Fruit fly (Drosophila melanogaster) whole organism, prepupa: ENCODE measurements around the gene LManII.

Source experiments
- CG10631 ChIP-seq: fragments of 200-800 bp; sonication (Bioruptor generic); optimal IDR thresholded peaks from 2 replicates; lab custom pipeline; 2016; ENCODE audit warnings: missing biosample characterization, missing genetic modification characterization
- CG10669 ChIP-seq: fragments of 200-800 bp; sonication (Bioruptor generic); optimal IDR thresholded peaks from 3 replicates; lab custom pipeline; 2018; ENCODE audit warnings: missing biosample characterization, mild to moderate bottlenecking, missing genetic modification characterization, moderate library complexity
- CG11294 ChIP-seq: fragments of 200-800 bp; sonication (Bioruptor generic); IDR thresholded peaks from 2 replicates; pipeline ENCODE4 v1.3.6; 2022; ENCODE audit warnings: missing biosample characterization, missing genetic modification characterization
- CG11762 ChIP-seq: fragments of 200-800 bp; sonication (Bioruptor generic); optimal IDR thresholded peaks from 3 replicates; lab custom pipeline; 2016; ENCODE audit warnings: missing biosample characterization, missing genetic modification characterization; ENCODE audit not compliant: insufficient read depth
- CG11902 ChIP-seq: fragments of 200-800 bp; sonication (Bioruptor generic); optimal IDR thresholded peaks from 3 replicates; lab custom pipeline; 2016; ENCODE audit warnings: missing biosample characterization, missing genetic modification characterization
- CG15336 ChIP-seq: fragments of 200-800 bp; sonication (Bioruptor generic); IDR thresholded peaks from 2 replicates; pipeline ENCODE4 v1.3.6; 2022; ENCODE audit warnings: missing biosample characterization, missing genetic modification characterization
- CG1621 ChIP-seq: fragments of 200-800 bp; sonication (Bioruptor generic); optimal IDR thresholded peaks from 3 replicates; lab custom pipeline; 2018; ENCODE audit warnings: missing biosample characterization, mild to moderate bottlenecking, missing genetic modification characterization
- CG16779 ChIP-seq: fragments of 200-800 bp; sonication (Bioruptor generic); optimal IDR thresholded peaks from 3 replicates; lab custom pipeline; 2017; ENCODE audit warnings: missing biosample characterization, mild to moderate bottlenecking, missing genetic modification characterization
- CG3032 ChIP-seq: fragments of 200-800 bp; optimal IDR thresholded peaks from 2 replicates; lab custom pipeline; 2019; ENCODE audit warnings: missing biosample characterization, mild to moderate bottlenecking, missing genetic modification characterization, moderate library complexity
- CG31627 ChIP-seq: fragments of 200-800 bp; sonication (Bioruptor generic); optimal IDR thresholded peaks from 3 replicates; lab custom pipeline; 2016; ENCODE audit warnings: missing biosample characterization, missing genetic modification characterization
- CG32006 ChIP-seq: fragments of 200-800 bp; sonication (Bioruptor generic); optimal IDR thresholded peaks from 3 replicates; lab custom pipeline; 2017; ENCODE audit warnings: missing biosample characterization, mild to moderate bottlenecking, missing genetic modification characterization
- CG34406 ChIP-seq: fragments of 200-800 bp; sonication (Bioruptor generic); optimal IDR thresholded peaks from 3 replicates; lab custom pipeline; 2016; ENCODE audit warnings: missing biosample characterization, missing genetic modification characterization
- CG4318 ChIP-seq: fragments of 200-800 bp; sonication (Bioruptor generic); optimal IDR thresholded peaks from 3 replicates; lab custom pipeline; 2017; ENCODE audit warnings: missing biosample characterization, mild to moderate bottlenecking, missing genetic modification characterization
- CG6163 ChIP-seq: fragments of 200-800 bp; sonication (Bioruptor generic); IDR thresholded peaks from 3 replicates; pipeline ENCODE4 v1.3.6; 2022; ENCODE audit warnings: missing biosample characterization, missing genetic modification characterization
- CG6276 ChIP-seq: fragments of 200-800 bp; sonication (Bioruptor generic); optimal IDR thresholded peaks from 2 replicates; lab custom pipeline; 2017; ENCODE audit warnings: missing biosample characterization, mild to moderate bottlenecking, missing genetic modification characterization
- CG6792 ChIP-seq: fragments of 200-800 bp; sonication (Bioruptor generic); optimal IDR thresholded peaks from 3 replicates; lab custom pipeline; 2016; ENCODE audit warnings: missing biosample characterization, missing genetic modification characterization
- CG6854 ChIP-seq: fragments of 200-800 bp; sonication (Bioruptor generic); optimal IDR thresholded peaks from 2 replicates; lab custom pipeline; 2017; ENCODE audit warnings: missing biosample characterization, mild to moderate bottlenecking, missing genetic modification characterization
- CG7368 ChIP-seq: fragments of 200-800 bp; sonication (Bioruptor generic); optimal IDR thresholded peaks from 3 replicates; lab custom pipeline; 2016; ENCODE audit warnings: missing biosample characterization, missing genetic modification characterization
- CG8119 ChIP-seq: fragments of 200-800 bp; sonication (Bioruptor generic); IDR thresholded peaks from 3 replicates; pipeline ENCODE4 v1.3.6; 2022; ENCODE audit warnings: missing biosample characterization, missing genetic modification characterization
- CG8319 ChIP-seq: fragments of 200-800 bp; sonication (Bioruptor generic); optimal IDR thresholded peaks from 3 replicates; lab custom pipeline; 2016; ENCODE audit warnings: missing biosample characterization, missing genetic modification characterization
- CG8632 ChIP-seq: fragments of 200-800 bp; sonication (Bioruptor generic); optimal IDR thresholded peaks from 3 replicates; lab custom pipeline; 2016; ENCODE audit warnings: missing biosample characterization, missing genetic modification characterization
- CG9139 ChIP-seq: fragments of 200-800 bp; sonication (Bioruptor generic); optimal IDR thresholded peaks from 3 replicates; lab custom pipeline; 2017; ENCODE audit warnings: missing biosample characterization, mild to moderate bottlenecking, missing genetic modification characterization
- Eip78C ChIP-seq: fragments of 200-800 bp; sonication (Bioruptor generic); peaks from one replicate; lab custom pipeline; 2016; ENCODE audit warnings: missing biosample characterization, missing genetic modification characterization
- Ets21C ChIP-seq: fragments of 200-800 bp; sonication (Bioruptor generic); optimal IDR thresholded peaks from 3 replicates; lab custom pipeline; 2016; ENCODE audit warnings: missing biosample characterization, missing genetic modification characterization
- Ets96B ChIP-seq: fragments of 200-800 bp; optimal IDR thresholded peaks from 2 replicates; lab custom pipeline; 2019; ENCODE audit warnings: missing biosample characterization, mild to moderate bottlenecking, missing genetic modification characterization, moderate library complexity
- Gug ChIP-seq: fragments of 200-800 bp; sonication (Bioruptor generic); IDR thresholded peaks from 2 replicates; pipeline ENCODE4 v1.3.6; 2022; ENCODE audit warnings: missing biosample characterization, missing genetic modification characterization
- Hr4 ChIP-seq: fragments of 200-800 bp; sonication (Bioruptor generic); optimal IDR thresholded peaks from 3 replicates; lab custom pipeline; 2016; ENCODE audit warnings: missing biosample characterization, missing genetic modification characterization
- Lpt ChIP-seq: fragments of 200-800 bp; sonication (Bioruptor generic); optimal IDR thresholded peaks from 3 replicates; lab custom pipeline; 2016; ENCODE audit warnings: missing biosample characterization, missing genetic modification characterization
- Met ChIP-seq: fragments of 200-800 bp; sonication (Bioruptor generic); optimal IDR thresholded peaks from 3 replicates; lab custom pipeline; 2016; ENCODE audit warnings: missing biosample characterization, missing genetic modification characterization
- OdsH ChIP-seq: fragments of 200-800 bp; sonication (Bioruptor generic); optimal IDR thresholded peaks from 3 replicates; lab custom pipeline; 2016; ENCODE audit warnings: missing biosample characterization, missing genetic modification characterization
- Smox ChIP-seq: fragments of 200-800 bp; sonication (Bioruptor generic); optimal IDR thresholded peaks from 3 replicates; lab custom pipeline; 2016; ENCODE audit warnings: missing biosample characterization, missing genetic modification characterization
- Sox102F ChIP-seq: fragments of 200-800 bp; sonication (Bioruptor generic); optimal IDR thresholded peaks from 2 replicates; lab custom pipeline; 2016; ENCODE audit warnings: missing biosample characterization, mild to moderate bottlenecking, missing genetic modification characterization
- Sox14 ChIP-seq: fragments of 200-800 bp; sonication (Bioruptor generic); optimal IDR thresholded peaks from 3 replicates; lab custom pipeline; 2016; ENCODE audit warnings: missing biosample characterization, missing genetic modification characterization
- Sox15 ChIP-seq: fragments of 200-800 bp; sonication (Bioruptor generic); optimal IDR thresholded peaks from 3 replicates; lab custom pipeline; 2016; ENCODE audit warnings: missing biosample characterization, missing genetic modification characterization
- achi ChIP-seq: fragments of 200-800 bp; sonication (Bioruptor generic); optimal IDR thresholded peaks from 3 replicates; lab custom pipeline; 2016; ENCODE audit warnings: missing biosample characterization, missing genetic modification characterization
- acj6 ChIP-seq: fragments of 200-800 bp; sonication (Bioruptor generic); optimal IDR thresholded peaks from 3 replicates; lab custom pipeline; 2016; ENCODE audit warnings: missing biosample characterization, missing genetic modification characterization
- cyc ChIP-seq: fragments of 200-800 bp; sonication (Bioruptor generic); optimal IDR thresholded peaks from 3 replicates; lab custom pipeline; 2016; ENCODE audit warnings: missing biosample characterization, missing genetic modification characterization
- dac ChIP-seq: fragments of 200-800 bp; sonication (Bioruptor generic); optimal IDR thresholded peaks from 2 replicates; lab custom pipeline; 2017; ENCODE audit warnings: missing biosample characterization, mild to moderate bottlenecking, missing genetic modification characterization
- dsx ChIP-seq: fragments of 200-800 bp; optimal IDR thresholded peaks from 3 replicates; lab custom pipeline; 2019; ENCODE audit warnings: missing biosample characterization, mild to moderate bottlenecking, missing genetic modification characterization, moderate library complexity; ENCODE audit not compliant: poor library complexity, severe bottlenecking
- eg ChIP-seq: fragments of 200-800 bp; sonication (Bioruptor generic); IDR thresholded peaks from 3 replicates; pipeline ENCODE4 v1.3.6; 2022; ENCODE audit warnings: missing biosample characterization, missing genetic modification characterization
- esn ChIP-seq: fragments of 200-800 bp; sonication (Bioruptor generic); optimal IDR thresholded peaks from 2 replicates; lab custom pipeline; 2016; ENCODE audit warnings: missing biosample characterization, mild to moderate bottlenecking, missing genetic modification characterization, moderate library complexity
- fd59A ChIP-seq: fragments of 200-800 bp; sonication (Bioruptor generic); optimal IDR thresholded peaks from 2 replicates; lab custom pipeline; 2017; ENCODE audit warnings: missing biosample characterization, mild to moderate bottlenecking, missing genetic modification characterization, missing genetic modification reagents
- fd85E ChIP-seq: fragments of 200-800 bp; sonication (Bioruptor generic); optimal IDR thresholded peaks from 3 replicates; lab custom pipeline; 2016; ENCODE audit warnings: missing biosample characterization, missing genetic modification characterization
- lz ChIP-seq: fragments of 200-800 bp; sonication (Bioruptor generic); optimal IDR thresholded peaks from 3 replicates; lab custom pipeline; 2016; ENCODE audit warnings: missing biosample characterization, missing genetic modification characterization
- net ChIP-seq: fragments of 200-800 bp; sonication (Bioruptor generic); optimal IDR thresholded peaks from 3 replicates; lab custom pipeline; 2016; ENCODE audit warnings: missing biosample characterization, missing genetic modification characterization
- spab ChIP-seq: fragments of 200-800 bp; sonication (Bioruptor generic); optimal IDR thresholded peaks from 2 replicates; lab custom pipeline; 2017; ENCODE audit warnings: missing biosample characterization, mild to moderate bottlenecking, missing genetic modification characterization, missing genetic modification reagents
- svp ChIP-seq: fragments of 200-800 bp; sonication (Bioruptor generic); peaks from one replicate; lab custom pipeline; 2016; ENCODE audit warnings: missing biosample characterization, missing genetic modification characterization
- topi ChIP-seq: fragments of 200-800 bp; sonication (Bioruptor generic); optimal IDR thresholded peaks from 3 replicates; lab custom pipeline; 2016; ENCODE audit warnings: missing biosample characterization, missing genetic modification characterization
- vri ChIP-seq: fragments of 200-800 bp; sonication (Bioruptor generic); optimal IDR thresholded peaks from 3 replicates; lab custom pipeline; 2016; ENCODE audit warnings: missing biosample characterization, mild to moderate bottlenecking, missing genetic modification characterization

The LManII gene

dm6 chr2L:10466865-10467270 lies 9.4 kb downstream of the LManII start (continued):
- no peak for TF ChIP-seq CG1621 (tag; lab: Kevin White, UChicago)
- peak; percentile 18 for TF ChIP-seq achi
- TF ChIP-seq CG32006 (GFP tag; lab: Kevin White, UChicago) = no peak
- no peak for TF ChIP-seq cyc (GFP tag; lab: Kevin White, UChicago)
- peak; percentile 79 for TF ChIP-seq Eip78C (GFP tag; lab: Kevin White, UChicago)
- TF ChIP-seq CG10631 = no peak
- TF ChIP-seq dsx = no peak
- no peak for TF ChIP-seq lz (GFP tag; lab: Kevin White, UChicago)
- peak; percentile 47 for TF ChIP-seq Hr4 (GFP tag; lab: Kevin White, UChicago)
- no peak for TF ChIP-seq CG6792 (GFP tag; lab: Kevin White, UChicago)
- no peak for TF ChIP-seq vri (GFP tag; lab: Kevin White, UChicago)
- TF ChIP-seq CG11762 (GFP tag; lab: Kevin White, UChicago) = no peak
- no peak for TF ChIP-seq CG11294
- TF ChIP-seq OdsH (GFP tag; lab: Kevin White, UChicago) = peak; percentile 17
- no peak for TF ChIP-seq fd85E (GFP tag; lab: Kevin White, UChicago)
- no peak for TF ChIP-seq CG31627 (GFP tag; lab: Kevin White, UChicago)

- TF ChIP-seq svp (GFP tag; lab: Kevin White, UChicago) = peak; percentile 89
- peak; percentile 37 for TF ChIP-seq CG7368 (GFP tag; lab: Kevin White, UChicago)
- no peak for TF ChIP-seq dac (GFP tag; lab: Kevin White, UChicago)
- peak; percentile 30 for TF ChIP-seq Sox14
- TF ChIP-seq Ets21C (GFP tag; lab: Kevin White, UChicago) = no peak
- TF ChIP-seq CG4318 = peak; percentile 19
- TF ChIP-seq net (GFP tag; lab: Kevin White, UChicago) = peak; percentile 44
- no peak; the same call in 2 of the 3 replicates for TF ChIP-seq eg (GFP tag; lab: Robert Waterston, UW)
- no peak for TF ChIP-seq CG8119 (GFP tag; lab: Robert Waterston, UW)
- TF ChIP-seq Gug (GFP tag; lab: Robert Waterston, UW) = no peak
- TF ChIP-seq dsx = no peak
- peak; percentile 17 for TF ChIP-seq topi
- TF ChIP-seq CG6792 (GFP tag; lab: Kevin White, UChicago) = peak; percentile 52
- peak; percentile 81 for TF ChIP-seq Eip78C (GFP tag; lab: Kevin White, UChicago)
- peak; percentile 80 for TF ChIP-seq CG6163 (GFP tag; lab: Robert Waterston, UW)
- peak; percentile 40 for TF ChIP-seq Smox (GFP tag; lab: Kevin White, UChicago)
- no peak; the same call in 1 of the 2 replicates for TF ChIP-seq CG15336 (GFP tag; lab: Robert Waterston, UW)
- peak; percentile 67 for TF ChIP-seq CG32006 (GFP tag; lab: Kevin White, UChicago)
- peak; percentile 30 for TF ChIP-seq CG8632 (GFP tag; lab: Kevin White, UChicago)
- TF ChIP-seq esn = peak; percentile 24
- peak; percentile 14 for TF ChIP-seq CG31627 (GFP tag; lab: Kevin White, UChicago)
- TF ChIP-seq CG11762 (GFP tag; lab: Kevin White, UChicago) = peak; percentile 30
- peak; percentile 46 for TF ChIP-seq CG10631
- TF ChIP-seq CG10669 (GFP tag; lab: Kevin White, UChicago) = peak; percentile 75
- peak; percentile 10 for TF ChIP-seq CG6276 (GFP tag; lab: Kevin White, UChicago)
- no peak for TF ChIP-seq CG9139
- no peak for TF ChIP-seq CG6854 (GFP tag; lab: Kevin White, UChicago)
- TF ChIP-seq Lpt = peak; percentile 13
- peak; percentile 69 for TF ChIP-seq Ets96B
- no peak for TF ChIP-seq CG16779
- TF ChIP-seq fd85E (GFP tag; lab: Kevin White, UChicago) = no peak
- TF ChIP-seq Sox102F (GFP tag; lab: Kevin White, UChicago) = peak; percentile 42
- peak; percentile 38 for TF ChIP-seq cyc (GFP tag; lab: Kevin White, UChicago)
- peak; percentile 7 for TF ChIP-seq lz (GFP tag; lab: Kevin White, UChicago)
- TF ChIP-seq CG34406 (GFP tag; lab: Kevin White, UChicago) = peak; percentile 46
- TF ChIP-seq Sox15 (GFP tag; lab: Kevin White, UChicago) = peak; percentile 25
- peak; percentile 25 for TF ChIP-seq Met (GFP tag; lab: Kevin White, UChicago)
- TF ChIP-seq CG11294 = 0 out of 2 replicates have a peak, but pooled peaks have one; percentile 13
- peak; percentile 60 for TF ChIP-seq CG3032 (tag; lab: Kevin White, UChicago)
- TF ChIP-seq CG1621 (tag; lab: Kevin White, UChicago) = no peak
- TF ChIP-seq fd59A (GFP tag; lab: Kevin White, UChicago) = peak; percentile 27
- TF ChIP-seq CG8319 (GFP tag; lab: Kevin White, UChicago) = peak; percentile 4
- peak; percentile 52 for TF ChIP-seq acj6
- TF ChIP-seq spab (GFP tag; lab: Kevin White, UChicago) = peak; percentile 55
- peak; percentile 34 for TF ChIP-seq CG11902 (GFP tag; lab: Kevin White, UChicago)
These were observed 10.9 kb downstream of the LManII start for dm6 chr2L:10468388-10468787.
